Worm (Caenorhabditis elegans): ENCODE measurements around the gene Y44A6D.3.

Gene Y44A6D.3

ce11 chrV:20745278-20745677, 46.9 kb downstream of the Y44A6D.3 start:
- no peak for TF ChIP-seq hlh-11 (tag; optimal IDR thresholded peaks at IDR 0.05)
- no peak for TF ChIP-seq lin-13 (GFP tag; optimal IDR thresholded peaks at IDR 0.05)
- peak; percentile 9 for TF ChIP-seq nhr-6 (tag; optimal IDR thresholded peaks at IDR 0.05)
- TF ChIP-seq daf-12 (tag; optimal IDR thresholded peaks at IDR 0.05) = no peak
- TF ChIP-seq ZK546.5 (tag; optimal IDR thresholded peaks at IDR 0.05) = no peak
- TF ChIP-seq pha-4 (GFP tag; IDR thresholded peaks at IDR 0.05) = no peak
- peak; percentile 88 for TF ChIP-seq pha-4 (tag; optimal IDR thresholded peaks at IDR 0.05)

- no peak for TF ChIP-seq spr-3 (GFP tag; optimal IDR thresholded peaks at IDR 0.05)
- TF ChIP-seq hmg-1.1 (GFP tag; IDR thresholded peaks at IDR 0.05) = 0 out of 2 replicates have a peak, but pooled peaks have one; percentile 13
- peak; percentile 77 for TF ChIP-seq lin-38 (GFP tag; IDR thresholded peaks at IDR 0.05)
- peak; percentile 21 for TF ChIP-seq mes-2 (tag; optimal IDR thresholded peaks at IDR 0.05; ENCODE audit: poor library complexity, severe bottlenecking)
- no peak for TF ChIP-seq D1046.2 (GFP tag; IDR thresholded peaks at IDR 0.05)
These were observed 47.9 kb downstream of the Y44A6D.3 start, which contains the start of gene dnj-25 for ce11 chrV:20744290-20744837. dnj-25 (minus strand) TSS chrV:20744346.

Measured in whole organism, L4 larva.